Fruit fly (Drosophila melanogaster): Measurements from ENCODE around the gene CG12289.

CG12289 gene

dm6 chr3L:11466985-11467384, 8.7 kb upstream of the CG12289 start:
- no peak for TF ChIP-seq noc (tag; optimal IDR thresholded peaks at IDR 0.05)

DNA sequence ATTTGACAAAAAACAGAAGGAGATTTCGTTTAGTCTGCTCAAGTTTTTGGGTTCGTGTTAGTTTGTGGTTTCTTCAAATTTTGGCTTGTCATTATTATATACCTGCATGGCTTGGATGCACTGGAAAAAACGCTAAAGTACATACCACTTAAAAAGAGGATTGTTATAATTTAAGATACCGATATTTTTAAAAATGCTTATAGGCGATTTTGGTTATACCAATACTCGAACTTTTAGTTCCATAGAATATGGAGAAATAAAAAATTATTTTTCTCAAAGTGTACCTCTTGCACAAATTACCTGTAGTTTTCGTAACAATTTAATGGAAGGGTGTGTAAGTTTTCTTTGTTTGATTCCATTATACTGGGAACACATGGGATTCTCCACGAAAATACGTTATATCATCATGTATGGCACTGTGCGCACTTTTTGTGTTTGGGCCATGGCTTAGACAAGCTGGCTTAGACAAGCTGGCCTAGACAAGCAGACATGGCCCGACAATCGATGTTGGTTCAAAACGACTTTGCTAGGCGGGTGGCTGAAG, 7.2 kb upstream of the CG12289 start, which contains the start of gene Fum3:
Fum3 (minus strand) TSS at position 494 of the 544 bp plus-strand sequence.
- no peak for TF ChIP-seq noc (tag; optimal IDR thresholded peaks at IDR 0.05)

DNA sequence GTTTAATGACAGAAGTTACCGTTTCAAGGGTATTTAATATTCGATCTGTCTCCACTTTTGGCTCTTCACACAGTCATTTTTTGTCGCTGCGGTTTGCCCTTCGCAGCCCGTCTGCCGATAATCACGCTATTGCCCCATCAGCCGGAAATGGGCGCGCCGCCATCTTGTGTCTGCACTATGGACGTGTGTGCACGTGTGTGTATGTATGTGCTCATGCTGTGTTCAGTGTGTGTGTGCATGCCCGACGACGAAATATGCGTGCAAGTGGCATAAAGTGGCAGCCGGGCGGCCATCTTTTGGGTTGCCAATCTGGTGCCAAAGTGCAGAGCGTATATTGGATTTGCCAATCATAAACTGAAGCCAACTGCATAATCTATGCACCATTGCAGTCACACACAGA, 3.8 kb downstream of the CG12289 start:
- no peak for TF ChIP-seq noc (tag; optimal IDR thresholded peaks at IDR 0.05)

- no peak for TF ChIP-seq noc (tag; optimal IDR thresholded peaks at IDR 0.05)
Measured at dm6 chr3L:11450535-11450934, 7.7 kb downstream of the CG12289 start.

- no peak for TF ChIP-seq noc (tag; optimal IDR thresholded peaks at IDR 0.05)
Measured at dm6 chr3L:11448935-11449334, 9.3 kb downstream of the CG12289 start.

dm6 chr3L:11448349-11448748, 9.9 kb downstream of the CG12289 start:
- no peak for TF ChIP-seq noc (tag; optimal IDR thresholded peaks at IDR 0.05)

- TF ChIP-seq noc (tag; optimal IDR thresholded peaks at IDR 0.05): no peak
Measured at dm6 chr3L:11447022-11447728, 11.1 kb downstream of the CG12289 start.

dm6 chr3L:11444861-11445260, 13.4 kb downstream of the CG12289 start, which contains the start of gene CG7557:
Gene CG7557, plus strand, starts transcription at chr3L:11445161.
- TF ChIP-seq noc (tag; optimal IDR thresholded peaks at IDR 0.05): no peak

- TF ChIP-seq noc (tag; optimal IDR thresholded peaks at IDR 0.05): peak; percentile 3
Measured at dm6 chr3L:11444169-11444568, 14.1 kb downstream of the CG12289 start.

DNA sequence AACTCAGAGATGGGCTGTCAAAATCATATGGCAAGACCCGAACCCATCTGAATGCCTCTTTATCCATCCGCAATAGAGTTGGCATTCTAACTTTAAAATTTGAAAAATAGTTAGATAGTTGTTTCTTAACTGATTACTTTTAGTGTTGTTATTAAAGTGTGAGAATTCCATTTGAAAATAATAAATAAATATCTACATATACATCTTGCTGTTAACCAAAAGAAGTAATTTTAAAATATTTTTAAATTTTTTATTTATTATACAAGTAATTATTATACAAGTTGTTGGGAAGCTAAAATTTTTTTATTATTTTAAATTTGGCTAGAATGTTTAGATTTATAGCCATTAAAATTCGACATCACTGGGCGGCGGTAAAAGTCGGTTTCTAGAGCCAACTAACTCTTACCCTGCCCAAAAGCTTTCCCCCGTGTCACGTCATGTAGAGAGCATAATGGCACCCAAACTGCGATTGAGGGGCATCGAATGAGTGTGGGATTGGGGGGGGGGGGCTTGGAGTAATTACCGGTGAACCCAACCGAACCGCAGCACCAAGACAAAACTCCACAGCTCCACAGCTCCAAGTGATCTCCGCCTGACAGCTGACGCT, 14.7 kb downstream of the CG12289 start:
- TF ChIP-seq noc (tag; optimal IDR thresholded peaks at IDR 0.05): no peak

DNA sequence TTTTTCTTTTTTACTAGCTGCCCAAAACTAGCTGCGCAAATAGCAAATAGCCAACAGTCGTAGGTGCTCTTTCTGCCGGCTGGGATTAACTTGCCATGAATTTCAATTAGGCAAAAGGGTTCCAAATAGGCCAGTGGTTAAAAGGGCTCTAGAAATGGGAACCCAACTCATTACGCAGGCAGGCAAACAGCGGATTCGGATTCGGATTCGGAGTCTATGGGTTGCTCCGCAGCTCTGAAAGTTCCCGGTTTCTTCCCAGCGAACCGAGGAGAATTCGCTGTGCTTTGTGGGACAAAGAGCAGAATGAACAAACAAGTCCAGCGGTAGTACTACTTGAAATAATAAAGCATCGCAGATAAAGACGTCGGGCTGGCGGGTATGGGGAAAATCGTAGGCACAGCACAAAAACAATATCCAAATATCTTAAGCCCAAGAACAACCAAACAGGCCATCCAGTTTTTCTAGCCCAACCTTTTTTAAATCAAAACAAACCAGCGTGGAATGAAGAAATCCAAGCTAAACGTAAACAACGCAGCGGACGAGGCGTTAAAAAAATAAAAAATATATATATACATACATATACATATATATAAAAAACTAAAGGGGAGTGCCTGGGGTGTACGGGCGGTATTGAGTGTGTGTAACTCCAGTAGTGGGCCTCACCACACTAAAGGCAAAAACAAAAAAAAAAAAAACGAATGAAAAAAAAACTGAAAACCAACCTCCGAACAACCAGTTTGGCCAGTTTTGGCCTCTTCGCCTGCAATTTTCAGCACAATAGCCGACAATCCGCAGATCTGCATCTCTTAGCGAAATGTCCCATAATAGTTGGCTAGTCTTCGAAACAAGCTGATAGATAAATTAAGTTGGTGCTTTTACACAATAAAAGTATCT, 16.1 kb downstream of the CG12289 start:
- TF ChIP-seq noc (tag; optimal IDR thresholded peaks at IDR 0.05): no peak

DNA sequence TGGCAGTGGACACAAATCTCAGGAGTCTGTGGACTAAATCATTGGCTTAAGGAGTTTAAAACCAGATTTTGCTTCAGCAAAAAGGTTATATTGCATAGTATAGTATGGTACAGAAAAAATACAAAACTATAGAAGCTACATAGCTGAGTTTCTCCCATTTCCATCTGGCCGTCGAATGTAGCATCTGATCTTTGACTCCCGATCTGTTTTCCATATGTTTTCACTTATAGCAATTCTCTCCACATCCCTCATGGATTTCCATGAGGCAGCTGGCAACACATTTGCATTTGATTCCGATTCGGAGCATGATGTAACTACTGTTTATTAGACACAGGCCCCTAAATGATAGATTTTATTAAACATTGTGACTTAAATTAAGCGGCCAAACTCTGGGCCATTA, 17.5 kb downstream of the CG12289 start:
- no peak for TF ChIP-seq noc (tag; optimal IDR thresholded peaks at IDR 0.05)

DNA sequence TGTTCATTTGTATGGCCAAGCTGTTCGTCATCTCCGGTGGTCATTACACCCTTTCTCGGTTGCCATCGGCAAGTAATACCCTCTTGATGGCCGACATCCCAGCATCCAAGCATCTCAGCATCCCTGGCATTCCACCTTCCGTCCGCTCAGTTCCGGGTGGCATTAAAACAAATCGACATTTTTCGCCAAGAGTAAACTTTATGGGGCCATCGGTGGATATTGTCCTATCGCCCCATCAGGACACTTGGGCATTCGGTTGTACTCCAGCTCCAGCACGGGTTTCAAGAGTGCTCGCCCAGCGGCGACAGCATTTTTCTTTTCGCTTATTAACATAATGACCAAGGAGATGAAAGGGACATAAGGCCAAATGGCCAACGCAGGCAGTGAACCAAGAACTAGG, 18.0 kb downstream of the CG12289 start:
- TF ChIP-seq noc (tag; optimal IDR thresholded peaks at IDR 0.05): no peak

DNA sequence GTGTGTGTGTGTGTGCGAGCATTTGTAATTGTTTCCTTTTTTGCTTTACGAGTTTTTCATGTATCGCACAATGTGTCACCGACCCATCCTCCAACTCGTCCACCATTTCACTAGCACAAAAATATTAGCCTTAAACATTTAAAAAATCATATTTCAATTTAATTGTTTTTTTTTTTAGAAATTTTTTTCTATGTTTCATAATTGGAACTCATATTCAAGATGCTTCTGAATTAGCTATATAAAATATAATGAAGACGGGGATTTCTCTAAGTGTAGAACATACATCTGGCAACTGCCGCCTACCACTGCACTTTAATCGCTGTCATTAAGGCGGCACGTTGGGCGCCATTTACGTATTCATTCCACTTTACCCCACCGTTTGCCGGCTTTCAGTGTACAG, 18.7 kb downstream of the CG12289 start:
- no peak for TF ChIP-seq noc (tag; optimal IDR thresholded peaks at IDR 0.05)

- no peak for TF ChIP-seq noc (tag; optimal IDR thresholded peaks at IDR 0.05)
Measured at dm6 chr3L:11435376-11435775, 22.9 kb downstream of the CG12289 start, which contains the start of gene CG6149. Gene CG6149, minus strand, starts transcription at chr3L:11435476.

DNA sequence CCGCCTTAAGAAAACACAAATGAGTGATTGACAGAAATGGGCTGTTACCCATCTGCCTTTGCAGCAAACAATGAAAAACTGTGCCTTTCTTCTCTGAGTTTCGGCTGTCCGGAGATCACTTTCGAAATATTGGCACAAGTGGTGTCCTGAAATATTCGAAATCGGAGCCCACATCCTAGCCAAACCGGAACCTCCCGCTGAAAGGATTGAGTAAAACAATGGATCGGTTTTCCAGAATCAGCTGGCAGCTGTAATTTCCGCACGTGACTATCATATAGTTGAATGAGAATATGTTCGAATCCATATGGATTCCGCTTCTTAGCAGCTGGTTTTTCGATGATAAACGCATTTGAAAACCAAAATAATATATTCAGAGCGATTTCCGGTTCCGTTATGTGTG, 24.2 kb downstream of the CG12289 start:
- TF ChIP-seq noc (tag; optimal IDR thresholded peaks at IDR 0.05): no peak
